Worm (Caenorhabditis elegans) whole organism, young adult: ENCODE data around the gene sra-12.

ENCODE experiments used
- B0019.2 ChIP-seq: fragments of 200-800 bp; sonication (Bioruptor generic); conservative IDR thresholded peaks from 2 replicates; pipeline ENCODE4 v1.3.6; 2022; ENCODE audit warnings: missing genetic modification reagents, missing genetic modification characterization, missing compliant biosample characterization
- C17E4.6 ChIP-seq: fragments of 200-800 bp; sonication (Bioruptor generic); IDR thresholded peaks from 2 replicates; pipeline ENCODE4 v1.3.6; 2022; ENCODE audit warnings: missing genetic modification reagents, missing genetic modification characterization, missing compliant biosample characterization
- D2030.7 ChIP-seq: fragments of 200-800 bp; sonication (Bioruptor generic); IDR thresholded peaks from 2 replicates; pipeline ENCODE4 v1.3.6; 2022; ENCODE audit warnings: missing genetic modification reagents, missing genetic modification characterization, missing compliant biosample characterization
- F22D6.2 ChIP-seq: sonication (generic microtip); optimal IDR thresholded peaks from 2 replicates; lab custom pipeline; 2016; ENCODE audit warnings: mild to moderate bottlenecking, missing genetic modification characterization, missing compliant biosample characterization
- F33H1.4 ChIP-seq: fragments of 200-800 bp; sonication (Bioruptor generic); IDR thresholded peaks from 2 replicates; pipeline ENCODE4 v1.3.6; 2022; ENCODE audit warnings: missing genetic modification reagents, missing genetic modification characterization, missing compliant biosample characterization
- F49E8.2 ChIP-seq: sonication (generic microtip); optimal IDR thresholded peaks from 3 replicates; lab custom pipeline; 2017; ENCODE audit warnings: missing genetic modification characterization, mild to moderate bottlenecking, missing compliant biosample characterization, antibody characterized with exemption, moderate library complexity; ENCODE audit not compliant: insufficient read depth
- K11D2.4 ChIP-seq: fragments of 200-800 bp; sonication (Bioruptor generic); IDR thresholded peaks from 2 replicates; pipeline ENCODE4 v1.3.6; 2022; ENCODE audit warnings: missing genetic modification reagents, missing genetic modification characterization, missing compliant biosample characterization
- Y67H2A.10 ChIP-seq: fragments of 200-800 bp; sonication (Bioruptor generic); conservative IDR thresholded peaks from 2 replicates; pipeline ENCODE4 v1.3.6; 2022; ENCODE audit warnings: missing genetic modification reagents, missing genetic modification characterization, missing compliant biosample characterization
- Y79H2A.3 ChIP-seq: fragments of 200-800 bp; sonication (Bioruptor generic); conservative IDR thresholded peaks from 2 replicates; pipeline ENCODE4 v1.3.6; 2022; ENCODE audit warnings: missing genetic modification reagents, missing genetic modification characterization, missing compliant biosample characterization
- Y95B8A.8 ChIP-seq: fragments of 200-800 bp; sonication (Bioruptor generic); IDR thresholded peaks from 2 replicates; pipeline ENCODE4 v1.3.6; 2022; ENCODE audit warnings: missing genetic modification reagents, missing genetic modification characterization, missing compliant biosample characterization
- ama-1 ChIP-seq, 3 experiments: fragments of 150-350 bp in 1 of 3; sonication (generic microtip) in 2 of 3; optimal IDR thresholded peaks; 2 replicates each; lab custom pipeline; 2014 to 2018; ENCODE audit warnings: missing biosample characterization in 2 of 3, missing genetic modification characterization in 2 of 3, missing genetic modification reagents in 2 of 3
- attf-3 ChIP-seq: fragments of 200-800 bp; sonication (Bioruptor generic); conservative IDR thresholded peaks from 2 replicates; pipeline ENCODE4 v1.3.6; 2022; ENCODE audit warnings: missing genetic modification reagents, missing genetic modification characterization, missing compliant biosample characterization
- attf-6 ChIP-seq: fragments of 200-800 bp; sonication (Bioruptor generic); IDR thresholded peaks from 2 replicates; pipeline ENCODE4 v1.3.6; 2022; ENCODE audit warnings: missing genetic modification reagents, missing genetic modification characterization, missing compliant biosample characterization
- cebp-1 ChIP-seq, 2 experiments: fragments of 200-800 bp in 1 of 2; sonication (Bioruptor generic) in 1 of 2; sonication (generic microtip) in 1 of 2; IDR thresholded peaks in 1 of 2; optimal IDR thresholded peaks in 1 of 2; 2 replicates each; pipeline versions ENCODE4 v1.3.6 to Lab custom; 2017 to 2022; ENCODE audit warnings: missing compliant biosample characterization in 2 of 2, missing genetic modification characterization in 2 of 2, mild to moderate bottlenecking in 1 of 2, missing genetic modification reagents in 1 of 2, moderate library complexity in 1 of 2
- ceh-58 ChIP-seq: fragments of 200-800 bp; sonication (Bioruptor generic); IDR thresholded peaks from 2 replicates; pipeline ENCODE4 v1.3.6; 2022; ENCODE audit warnings: missing genetic modification characterization, missing compliant biosample characterization
- ceh-91 ChIP-seq: fragments of 200-800 bp; sonication (Bioruptor generic); IDR thresholded peaks from 2 replicates; pipeline ENCODE4 v1.3.6; 2022; ENCODE audit warnings: missing genetic modification reagents, missing genetic modification characterization, missing compliant biosample characterization
- dox-1 ChIP-seq: fragments of 200-800 bp; sonication (Bioruptor generic); IDR thresholded peaks from 2 replicates; pipeline ENCODE4 v1.3.6; 2022; ENCODE audit warnings: missing genetic modification reagents, missing genetic modification characterization, missing compliant biosample characterization
- dpl-1 ChIP-seq: fragments of 150-350 bp; optimal IDR thresholded peaks from 2 replicates; lab custom pipeline; 2014; ENCODE audit warnings: missing biosample characterization, missing genetic modification reagents, missing genetic modification characterization
- efl-1 ChIP-seq: fragments of 150-350 bp; optimal IDR thresholded peaks from 2 replicates; lab custom pipeline; 2014; ENCODE audit warnings: missing biosample characterization, missing genetic modification reagents, missing genetic modification characterization
- egrh-3 ChIP-seq: fragments of 200-800 bp; sonication (Bioruptor generic); IDR thresholded peaks from 2 replicates; pipeline ENCODE4 v1.3.6; 2022; ENCODE audit warnings: missing genetic modification reagents, missing genetic modification characterization, missing compliant biosample characterization
- hmg-1.2 ChIP-seq: fragments of 200-800 bp; sonication (Bioruptor generic); IDR thresholded peaks from 2 replicates; pipeline ENCODE4 v1.3.6; 2022; ENCODE audit warnings: missing genetic modification reagents, missing genetic modification characterization, missing compliant biosample characterization
- hrde-1 ChIP-seq: sonication (generic microtip); optimal IDR thresholded peaks from 2 replicates; lab custom pipeline; 2016; ENCODE audit warnings: missing genetic modification characterization, mild to moderate bottlenecking, missing compliant biosample characterization, moderate library complexity, missing genotype, missing genetic modification reagents, borderline replicate concordance
- hsf-1 ChIP-seq: fragments of 200-800 bp; sonication (Bioruptor generic); IDR thresholded peaks from 2 replicates; pipeline ENCODE4 v1.3.6; 2022; ENCODE audit warnings: missing genetic modification reagents, missing genetic modification characterization, missing compliant biosample characterization
- lin-54 ChIP-seq: fragments of 200-800 bp; sonication (Bioruptor generic); optimal IDR thresholded peaks from 2 replicates; lab custom pipeline; 2018; ENCODE audit warnings: mild to moderate bottlenecking, missing genetic modification characterization, missing compliant biosample characterization
- lsl-1 ChIP-seq: fragments of 200-800 bp; sonication (Bioruptor generic); optimal IDR thresholded peaks from 2 replicates; lab custom pipeline; 2018; ENCODE audit warnings: mild to moderate bottlenecking, missing genetic modification characterization, moderate library complexity, missing compliant biosample characterization
- madf-10 ChIP-seq: sonication (generic microtip); optimal IDR thresholded peaks from 2 replicates; lab custom pipeline; 2016; ENCODE audit warnings: mild to moderate bottlenecking, missing genetic modification characterization, missing compliant biosample characterization
- madf-3 ChIP-seq: fragments of 200-800 bp; sonication (Bioruptor generic); IDR thresholded peaks from 2 replicates; pipeline ENCODE4 v1.3.6; 2022; ENCODE audit warnings: missing genetic modification reagents, missing genetic modification characterization, missing compliant biosample characterization
- madf-6 ChIP-seq: fragments of 200-800 bp; sonication (Bioruptor generic); IDR thresholded peaks from 2 replicates; pipeline ENCODE4 v1.3.6; 2022; ENCODE audit warnings: missing genetic modification reagents, missing genetic modification characterization, missing compliant biosample characterization
- madf-8 ChIP-seq: fragments of 200-800 bp; sonication (Bioruptor generic); conservative IDR thresholded peaks from 2 replicates; pipeline ENCODE4 v1.3.6; 2022; ENCODE audit warnings: missing genetic modification reagents, missing genetic modification characterization, missing compliant biosample characterization
- mcd-1 ChIP-seq: fragments of 200-800 bp; sonication (Bioruptor generic); IDR thresholded peaks from 2 replicates; pipeline ENCODE4 v1.3.6; 2022; ENCODE audit warnings: missing genetic modification reagents, missing genetic modification characterization, missing compliant biosample characterization
- mel-28 ChIP-seq: sonication (generic microtip); optimal IDR thresholded peaks from 2 replicates; lab custom pipeline; 2016; ENCODE audit warnings: borderline replicate concordance, mild to moderate bottlenecking, missing genetic modification characterization, missing compliant biosample characterization
- mes-4 ChIP-seq: sonication (generic microtip); optimal IDR thresholded peaks from 2 replicates; lab custom pipeline; 2016; ENCODE audit warnings: missing genotype, missing genetic modification characterization, missing compliant biosample characterization
- nfyb-1 ChIP-seq: fragments of 200-800 bp; sonication (Bioruptor generic); IDR thresholded peaks from 2 replicates; pipeline ENCODE4 v1.3.6; 2022; ENCODE audit warnings: missing genetic modification reagents, missing genetic modification characterization, missing compliant biosample characterization
- pbrm-1 ChIP-seq: fragments of 200-800 bp; sonication (Bioruptor generic); IDR thresholded peaks from 2 replicates; pipeline ENCODE4 v1.3.6; 2022; ENCODE audit warnings: missing genetic modification reagents, missing genetic modification characterization, missing compliant biosample characterization
- rcor-1 ChIP-seq: fragments of 200-800 bp; sonication (Bioruptor generic); IDR thresholded peaks from 2 replicates; pipeline ENCODE4 v1.3.6; 2022; ENCODE audit warnings: missing genetic modification reagents, missing genetic modification characterization, missing compliant biosample characterization
- snpc-3.4 ChIP-seq: sonication (generic microtip); optimal IDR thresholded peaks from 2 replicates; lab custom pipeline; 2017; ENCODE audit warnings: missing genetic modification characterization, mild to moderate bottlenecking, missing compliant biosample characterization, antibody characterized with exemption, moderate library complexity, missing genotype, missing genetic modification reagents
- snpc-4 ChIP-seq, 5 experiments: fragments of 150-350 bp in 1 of 5; sonication (generic microtip) in 4 of 5; optimal IDR thresholded peaks; 2 replicates each; lab custom pipeline; 2014 to 2018; ENCODE audit warnings: missing genetic modification characterization in 5 of 5, missing biosample characterization in 3 of 5, antibody characterized with exemption in 2 of 5, mild to moderate bottlenecking in 2 of 5, missing compliant biosample characterization in 2 of 5, missing genotype in 2 of 5, moderate library complexity in 2 of 5, missing genetic modification reagents in 1 of 5
- tbp1 ChIP-seq: fragments of 200-800 bp; sonication (Bioruptor generic); optimal IDR thresholded peaks from 2 replicates; lab custom pipeline; 2018; ENCODE audit warnings: mild to moderate bottlenecking, missing genetic modification characterization, missing compliant biosample characterization
- tlf-1 ChIP-seq: fragments of 200-800 bp; sonication (Bioruptor generic); optimal IDR thresholded peaks from 2 replicates; lab custom pipeline; 2018; ENCODE audit warnings: mild to moderate bottlenecking, missing genetic modification characterization, missing compliant biosample characterization
- xnd-1 ChIP-seq: sonication (generic microtip); optimal IDR thresholded peaks from 2 replicates; lab custom pipeline; 2016; ENCODE audit warnings: missing genotype, missing genetic modification reagents, missing genetic modification characterization, missing compliant biosample characterization
- ztf-28 ChIP-seq: fragments of 200-800 bp; sonication (Bioruptor generic); IDR thresholded peaks from 2 replicates; pipeline ENCODE4 v1.3.6; 2022; ENCODE audit warnings: missing genetic modification reagents, missing genetic modification characterization, missing compliant biosample characterization

sra-12 gene

ce11 chrII:10941918-10942317 is 37.6 kb upstream of the sra-12 start, which contains the start of gene R03D7.15:
TSS of gene R03D7.15 (plus strand) at chrII:10942216.
- TF ChIP-seq egrh-3 (GFP tag; lab: Robert Waterston, UW) = peak; percentile 80; the same call in 1 of the 2 replicates
- peak; percentile 31; the same call in 1 of the 2 replicates for TF ChIP-seq F33H1.4 (GFP tag; lab: Robert Waterston, UW)
- peak; percentile 77 for TF ChIP-seq madf-6 (GFP tag; lab: Robert Waterston, UW)
- peak; percentile 60 for TF ChIP-seq madf-8 (GFP tag; lab: Robert Waterston, UW)
- peak; percentile 90 for TF ChIP-seq hsf-1 (GFP tag; lab: Robert Waterston, UW)

ce11 chrII:10935336-10935735 is 31.1 kb upstream of the sra-12 start:
- TF ChIP-seq Y95B8A.8 (GFP tag; lab: Robert Waterston, UW) = peak; percentile 84
- peak; percentile 97 for TF ChIP-seq F33H1.4 (GFP tag; lab: Robert Waterston, UW)
- peak; percentile 95 for TF ChIP-seq lsl-1 (GFP tag; lab: Kevin White, UChicago)
- peak; percentile 69 for TF ChIP-seq lin-54 (GFP tag; lab: Kevin White, UChicago)
- no peak for TF ChIP-seq snpc-4 (GFP tag; optimal IDR thresholded peaks at IDR 0.05; lab: Kevin White, UChicago)
- TF ChIP-seq snpc-4 (tag; optimal IDR thresholded peaks at IDR 0.05; lab: Kevin White, UChicago) = peak in 1 of 4 experiments; percentile 44
- TF ChIP-seq madf-6 (GFP tag; lab: Robert Waterston, UW) = peak; percentile 97
- TF ChIP-seq ztf-28 (GFP tag; lab: Robert Waterston, UW) = peak; percentile 87
- TF ChIP-seq xnd-1 = peak; percentile 92
- TF ChIP-seq hmg-1.2 = peak; percentile 32; the same call in 1 of the 2 replicates
- peak; percentile 89 for TF ChIP-seq madf-8 (GFP tag; lab: Robert Waterston, UW)
- TF ChIP-seq ceh-91 (GFP tag; lab: Robert Waterston, UW) = peak; percentile 92
- TF ChIP-seq D2030.7 = peak; percentile 90
- no peak for TF ChIP-seq mes-4 (tag; lab: Kevin White, UChicago)
- peak; percentile 90 for TF ChIP-seq F49E8.2 (tag; lab: Kevin White, UChicago)
- TF ChIP-seq madf-3 (GFP tag; lab: Robert Waterston, UW) = peak; percentile 82
- TF ChIP-seq mcd-1 (GFP tag; lab: Robert Waterston, UW) = peak; percentile 72
- TF ChIP-seq rcor-1 (GFP tag; lab: Robert Waterston, UW) = peak; percentile 71
- TF ChIP-seq dpl-1 = peak; percentile 25
- TF ChIP-seq B0019.2 (GFP tag; lab: Robert Waterston, UW) = peak; percentile 57; the same call in 1 of the 2 replicates
- TF ChIP-seq Y67H2A.10 (GFP tag; lab: Robert Waterston, UW) = 0 out of 2 replicates have a peak, but pooled peaks have one; percentile 22
- no peak for TF ChIP-seq madf-10 (tag; lab: Kevin White, UChicago)
- TF ChIP-seq F22D6.2 = no peak
- peak; percentile 81 for TF ChIP-seq Y79H2A.3 (GFP tag; lab: Robert Waterston, UW)
- TF ChIP-seq cebp-1 (GFP tag; IDR thresholded peaks at IDR 0.05; lab: Robert Waterston, UW) = no peak
- no peak for TF ChIP-seq cebp-1 (tag; optimal IDR thresholded peaks at IDR 0.05; lab: Kevin White, UChicago)
- TF ChIP-seq ceh-58 (GFP tag; lab: Robert Waterston, UW) = no peak
- peak; percentile 41 for TF ChIP-seq tbp1 (GFP tag; lab: Kevin White, UChicago)
- 0 out of 2 replicates have a peak, but pooled peaks have one; percentile 44 for TF ChIP-seq attf-3
- no peak for TF ChIP-seq mel-28
- TF ChIP-seq attf-6 (GFP tag; lab: Robert Waterston, UW) = 0 out of 2 replicates have a peak, but pooled peaks have one; percentile 31
- TF ChIP-seq hrde-1 (tag; lab: Kevin White, UChicago) = no peak
- TF ChIP-seq tlf-1 (GFP tag; lab: Kevin White, UChicago) = peak; percentile 63
- peak; percentile 56 for TF ChIP-seq efl-1 (GFP tag; lab: Kevin White, UChicago)
- TF ChIP-seq K11D2.4 = no peak
- peak; percentile 69 for TF ChIP-seq hsf-1 (GFP tag; lab: Robert Waterston, UW)
- TF ChIP-seq C17E4.6 (GFP tag; lab: Robert Waterston, UW) = 0 out of 2 replicates have a peak, but pooled peaks have one; percentile 20
- TF ChIP-seq dox-1 = peak; percentile 72
- no peak for TF ChIP-seq ama-1 (optimal IDR thresholded peaks at IDR 0.05; lab: Kevin White, UChicago)
- TF ChIP-seq ama-1 (GFP tag; optimal IDR thresholded peaks at IDR 0.05; lab: Kevin White, UChicago) = no peak
- peak; percentile 54 for TF ChIP-seq snpc-3.4 (tag; lab: Kevin White, UChicago)
- TF ChIP-seq pbrm-1 (GFP tag; lab: Robert Waterston, UW) = peak; percentile 75
- TF ChIP-seq nfyb-1 (GFP tag; lab: Robert Waterston, UW) = peak; percentile 58; the same call in 1 of the 2 replicates
- TF ChIP-seq, all 124 proteins: peak for 31
